Worm (Caenorhabditis elegans) whole organism, midembryonic: ENCODE data around the gene bath-3.

Experiments used
- flt-1 ChIP-seq: fragments of 200-800 bp; sonication (Bioruptor generic); IDR thresholded peaks from 2 replicates; pipeline ENCODE4 v1.3.6; 2022; ENCODE audit warnings: missing genetic modification characterization, missing compliant biosample characterization
- ref-1 ChIP-seq: fragments of 200-800 bp; sonication (Bioruptor generic); conservative IDR thresholded peaks from 2 replicates; pipeline ENCODE4 v1.3.6; 2022; ENCODE audit warnings: missing genetic modification reagents, missing genetic modification characterization, missing compliant biosample characterization
- ztf-29 ChIP-seq: fragments of 200-800 bp; sonication (Bioruptor generic); IDR thresholded peaks from 2 replicates; pipeline ENCODE4 v1.3.6; 2022; ENCODE audit warnings: missing genetic modification reagents, missing genetic modification characterization, missing compliant biosample characterization

ce11 chrII:2076467-2076866 lies 46.2 kb upstream of the bath-3 start:
- TF ChIP-seq ztf-29 (GFP tag; lab: Robert Waterston, UW) = no peak
- TF ChIP-seq flt-1 = no peak
- no peak for TF ChIP-seq ref-1
